Worm (Caenorhabditis elegans) whole organism, L1 larva: Measurements from ENCODE around the gene str-111.
A peak's percentile ranks its signal among the peaks of the same experiment; 100 is the strongest.

Experiments used
- C34B4.2 ChIP-seq: sonication (generic microtip); optimal IDR thresholded peaks from 2 replicates; lab custom pipeline; 2017; ENCODE audit warnings: mild to moderate bottlenecking, missing genetic modification characterization, missing compliant biosample characterization
- F16B12.6 ChIP-seq: fragments of 150-350 bp; optimal IDR thresholded peaks from 2 replicates; lab custom pipeline; 2014; ENCODE audit warnings: missing biosample characterization, missing genetic modification characterization
- aha-1 ChIP-seq: fragments of 150-350 bp; optimal IDR thresholded peaks from 2 replicates; lab custom pipeline; 2014; ENCODE audit warnings: missing biosample characterization, missing genetic modification characterization
- aly-2 ChIP-seq: fragments of 150-350 bp; optimal IDR thresholded peaks from 2 replicates; lab custom pipeline; 2014; ENCODE audit warnings: missing biosample characterization, missing genetic modification characterization
- blmp-1 ChIP-seq: fragments of 150-350 bp; optimal IDR thresholded peaks from 2 replicates; lab custom pipeline; 2014; ENCODE audit warnings: missing biosample characterization, missing genetic modification characterization
- ceh-63 ChIP-seq: fragments of 200-800 bp; sonication (Bioruptor generic); optimal IDR thresholded peaks from 2 replicates; lab custom pipeline; 2018; ENCODE audit warnings: mild to moderate bottlenecking, missing genetic modification characterization, missing compliant biosample characterization
- ceh-8 ChIP-seq: fragments of 200-800 bp; sonication (Bioruptor generic); optimal IDR thresholded peaks from 2 replicates; lab custom pipeline; 2018; ENCODE audit warnings: mild to moderate bottlenecking, missing genetic modification characterization, moderate library complexity, missing compliant biosample characterization
- ceh-82 ChIP-seq, 3 experiments: fragments of 150-350 bp in 1 of 3; sonication (generic microtip) in 2 of 3; optimal IDR thresholded peaks; 2 replicates each; lab custom pipeline; 2014 to 2017; ENCODE audit warnings: missing biosample characterization in 3 of 3, missing genetic modification characterization in 3 of 3
- dsc-1 ChIP-seq: sonication (generic microtip); optimal IDR thresholded peaks from 2 replicates; lab custom pipeline; 2016; ENCODE audit warnings: mild to moderate bottlenecking, missing genetic modification characterization, missing compliant biosample characterization
- efl-1 ChIP-seq, 4 experiments: fragments of 150-350 bp; optimal IDR thresholded peaks in 3 of 4; peaks in 1 of 4; 1 replicate in 1 of 4; 2 replicates in 3 of 4; lab custom pipeline; 2014; ENCODE audit warnings: missing biosample characterization in 2 of 4, missing genetic modification characterization in 2 of 4, missing genetic modification reagents in 2 of 4
- egl-13 ChIP-seq: sonication (generic microtip); optimal IDR thresholded peaks from 2 replicates; lab custom pipeline; 2016; ENCODE audit warnings: missing genotype, missing genetic modification reagents, missing genetic modification characterization, missing compliant biosample characterization
- elt-3 ChIP-seq, 6 experiments: fragments of 150-350 bp in 1 of 6; sonication (generic microtip); optimal IDR thresholded peaks; 2 replicates each; lab custom pipeline; 2017 to 2018; ENCODE audit warnings: missing biosample characterization in 6 of 6, missing genetic modification characterization in 6 of 6, inconsistent platforms in 1 of 6
- fkh-4 ChIP-seq: sonication (generic microtip); optimal IDR thresholded peaks from 2 replicates; lab custom pipeline; 2016; ENCODE audit warnings: missing compliant biosample characterization, missing genetic modification characterization, borderline replicate concordance
- fkh-8 ChIP-seq: sonication (generic microtip); optimal IDR thresholded peaks from 2 replicates; lab custom pipeline; 2016; ENCODE audit warnings: mild to moderate bottlenecking, missing genetic modification characterization, missing compliant biosample characterization
- fos-1 ChIP-seq: fragments of 150-350 bp; optimal IDR thresholded peaks from 2 replicates; lab custom pipeline; 2014; ENCODE audit warnings: missing biosample characterization, missing genetic modification characterization
- grh-1 ChIP-seq: fragments of 200-800 bp; sonication (Bioruptor generic); IDR thresholded peaks from 2 replicates; pipeline ENCODE4 v1.3.6; 2022; ENCODE audit warnings: missing genetic modification reagents, missing genetic modification characterization, missing compliant biosample characterization
- hlh-17 ChIP-seq: fragments of 200-800 bp; sonication (Bioruptor generic); optimal IDR thresholded peaks from 2 replicates; lab custom pipeline; 2018; ENCODE audit warnings: missing genetic modification characterization, mild to moderate bottlenecking, missing compliant biosample characterization, moderate library complexity, borderline replicate concordance
- hpl-2 ChIP-seq: fragments of 150-350 bp; optimal IDR thresholded peaks from 2 replicates; lab custom pipeline; 2014; ENCODE audit warnings: missing biosample characterization, missing genetic modification reagents, missing genetic modification characterization
- lin-15B ChIP-seq: fragments of 150-350 bp; sonication (generic microtip); optimal IDR thresholded peaks from 3 replicates; lab custom pipeline; 2014; ENCODE audit warnings: missing biosample characterization, missing genetic modification characterization
- lin-35 ChIP-seq, 2 experiments: fragments of 150-350 bp; optimal IDR thresholded peaks; 2 replicates each; lab custom pipeline; 2014; ENCODE audit warnings: missing biosample characterization in 2 of 2, missing genetic modification characterization in 2 of 2, missing genetic modification reagents in 2 of 2
- lin-39 ChIP-seq: fragments of 150-350 bp; optimal IDR thresholded peaks from 2 replicates; lab custom pipeline; 2014; ENCODE audit warnings: missing biosample characterization, missing genetic modification reagents, missing genetic modification characterization
- lir-3 ChIP-seq: sonication (generic microtip); optimal IDR thresholded peaks from 2 replicates; lab custom pipeline; 2016; ENCODE audit warnings: mild to moderate bottlenecking, missing genetic modification characterization, moderate library complexity, missing compliant biosample characterization; ENCODE audit not compliant: poor library complexity
- mab-9 ChIP-seq: fragments of 200-800 bp; sonication (Bioruptor generic); IDR thresholded peaks from 2 replicates; pipeline ENCODE4 v1.3.6; 2022; ENCODE audit warnings: missing genetic modification reagents, missing genetic modification characterization, missing compliant biosample characterization
- mep-1 ChIP-seq: fragments of 150-350 bp; optimal IDR thresholded peaks from 2 replicates; lab custom pipeline; 2014; ENCODE audit warnings: missing biosample characterization, missing genetic modification characterization
- nhr-11 ChIP-seq: fragments of 150-350 bp; optimal IDR thresholded peaks from 2 replicates; lab custom pipeline; 2014; ENCODE audit warnings: missing biosample characterization, missing genetic modification characterization
- nhr-237 ChIP-seq: fragments of 150-350 bp; optimal IDR thresholded peaks from 2 replicates; lab custom pipeline; 2014; ENCODE audit warnings: missing biosample characterization, missing genetic modification characterization
- nhr-47 ChIP-seq: sonication (generic microtip); optimal IDR thresholded peaks from 2 replicates; lab custom pipeline; 2016; ENCODE audit warnings: mild to moderate bottlenecking, missing genetic modification characterization, moderate library complexity, missing compliant biosample characterization
- nhr-76 ChIP-seq: sonication (generic microtip); optimal IDR thresholded peaks from 2 replicates; lab custom pipeline; 2017; ENCODE audit warnings: missing biosample characterization, missing genetic modification characterization
- nhr-77 ChIP-seq: fragments of 150-350 bp; optimal IDR thresholded peaks from 2 replicates; lab custom pipeline; 2014; ENCODE audit warnings: missing biosample characterization, missing genetic modification characterization
- nhr-85 ChIP-seq: sonication (generic microtip); peaks from one replicate; lab custom pipeline; 2016; ENCODE audit warnings: missing genetic modification characterization, inconsistent platforms, missing compliant biosample characterization
- pag-3 ChIP-seq: sonication (generic microtip); optimal IDR thresholded peaks from 2 replicates; lab custom pipeline; 2017; ENCODE audit warnings: missing genetic modification characterization, mild to moderate bottlenecking, missing compliant biosample characterization, antibody characterized with exemption, borderline replicate concordance; ENCODE audit not compliant: insufficient read depth
- pax-3 ChIP-seq: fragments of 200-800 bp; sonication (Bioruptor generic); optimal IDR thresholded peaks from 2 replicates; lab custom pipeline; 2018; ENCODE audit warnings: mild to moderate bottlenecking, missing genetic modification characterization, moderate library complexity, missing compliant biosample characterization
- unc-30 ChIP-seq: sonication (generic microtip); optimal IDR thresholded peaks from 2 replicates; lab custom pipeline; 2017; ENCODE audit warnings: missing biosample characterization, missing genetic modification characterization
- unc-62 ChIP-seq: fragments of 150-350 bp; optimal IDR thresholded peaks from 2 replicates; lab custom pipeline; 2014; ENCODE audit warnings: missing biosample characterization, missing genetic modification reagents, missing genetic modification characterization
- xbp-1 ChIP-seq: sonication (generic microtip); optimal IDR thresholded peaks from 2 replicates; lab custom pipeline; 2016; ENCODE audit warnings: missing genetic modification characterization, missing compliant biosample characterization
- zag-1 ChIP-seq: fragments of 150-350 bp; optimal IDR thresholded peaks from 2 replicates; lab custom pipeline; 2014; ENCODE audit warnings: missing biosample characterization, missing genetic modification characterization
- zip-4 ChIP-seq: fragments of 200-800 bp; sonication (Bioruptor generic); optimal IDR thresholded peaks from 2 replicates; lab custom pipeline; 2018; ENCODE audit warnings: mild to moderate bottlenecking, missing genetic modification characterization, moderate library complexity, missing compliant biosample characterization

The str-111 gene

ce11 chrV:16211713-16212112, 42.8 kb upstream of the str-111 start:
- peak; percentile 46 for TF ChIP-seq nhr-85 (tag; lab: Kevin White, UChicago)
- TF ChIP-seq elt-3 (tag; optimal IDR thresholded peaks at IDR 0.05; lab: Kevin White, UChicago), result peak in 4 of 6 experiments; percentile 30 to 88 (median 60)
- peak; percentile 54 for TF ChIP-seq blmp-1 (tag; lab: Kevin White, UChicago)
- no peak for TF ChIP-seq egl-13 (tag; lab: Kevin White, UChicago)

- no peak for TF ChIP-seq elt-3 (tag; optimal IDR thresholded peaks at IDR 0.05; lab: Kevin White, UChicago)
- no peak for TF ChIP-seq mab-9
- no peak for TF ChIP-seq C34B4.2
- no peak for TF ChIP-seq lir-3 (tag; lab: Kevin White, UChicago)
- TF ChIP-seq hlh-17 (GFP tag; lab: Kevin White, UChicago), result no peak
- no peak for TF ChIP-seq xbp-1 (tag; lab: Kevin White, UChicago)
These were observed 41.5 kb upstream of the str-111 start, which contains the start of gene F11A5.16 for ce11 chrV:16210257-16211002. Gene F11A5.16, plus strand, starts transcription at chrV:16210952.

- no peak for TF ChIP-seq efl-1 (optimal IDR thresholded peaks at IDR 0.05; lab: Kevin White, UChicago)
- TF ChIP-seq efl-1 (GFP tag; optimal IDR thresholded peaks at IDR 0.05 in 1 of 2; lab: Kevin White, UChicago), result no peak
- no peak for TF ChIP-seq grh-1 (GFP tag; lab: Robert Waterston, UW)
- no peak for TF ChIP-seq nhr-237 (tag; lab: Kevin White, UChicago)
- TF ChIP-seq mep-1 (tag; lab: Kevin White, UChicago), result no peak
- no peak for TF ChIP-seq nhr-47 (tag; lab: Kevin White, UChicago)
- no peak for TF ChIP-seq F16B12.6 (tag; lab: Kevin White, UChicago)
- no peak for TF ChIP-seq unc-30
- no peak for TF ChIP-seq nhr-76 (tag; lab: Kevin White, UChicago)
- TF ChIP-seq, all 84 proteins: peak for 0
These were observed 40.9 kb upstream of the str-111 start, which contains the start of gene oac-15 for ce11 chrV:16209837-16210236. Gene oac-15, minus strand, starts transcription at chrV:16209937.

ce11 chrV:16204888-16205287, 36.0 kb upstream of the str-111 start, which contains the start of gene irld-26:
Gene irld-26, plus strand, starts transcription at chrV:16205188.
- no peak for TF ChIP-seq grh-1 (GFP tag; lab: Robert Waterston, UW)
- no peak for TF ChIP-seq egl-13 (tag; lab: Kevin White, UChicago)
- TF ChIP-seq aly-2 (tag; lab: Kevin White, UChicago), result no peak
- TF ChIP-seq fkh-8 (tag; lab: Kevin White, UChicago), result no peak
- no peak for TF ChIP-seq lin-35 (GFP tag; optimal IDR thresholded peaks at IDR 0.05; lab: Kevin White, UChicago)
- no peak for TF ChIP-seq hpl-2 (GFP tag; lab: Kevin White, UChicago)
- TF ChIP-seq pag-3 (tag; lab: Kevin White, UChicago), result no peak

DNA sequence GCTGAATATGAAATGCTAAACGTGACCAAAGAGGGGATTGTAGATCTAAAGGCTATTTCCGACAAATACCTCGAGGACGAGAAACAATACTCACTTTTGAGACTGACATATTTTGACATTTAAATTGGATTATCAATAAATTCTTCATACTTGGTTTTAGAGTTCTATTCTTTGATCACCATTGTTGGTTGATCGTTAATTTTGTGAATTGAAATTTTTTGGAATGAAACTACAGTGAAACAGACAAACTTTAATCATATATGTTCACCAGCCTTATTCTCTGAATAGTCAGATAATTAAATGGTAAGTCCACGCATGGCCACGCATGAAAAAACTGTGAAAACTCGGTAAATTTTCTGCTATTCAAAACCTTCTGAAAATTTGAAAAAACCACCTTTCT, 33.7 kb upstream of the str-111 start, which contains the start of gene F11A5.18:
TSS of gene F11A5.18 (plus strand) at position 301 of the 400 bp plus-strand sequence.
- no peak for TF ChIP-seq ceh-82 (tag; optimal IDR thresholded peaks at IDR 0.05; lab: Kevin White, UChicago)
- no peak for TF ChIP-seq lin-15B (tag; lab: Kevin White, UChicago)
- no peak for TF ChIP-seq aly-2 (tag; lab: Kevin White, UChicago)
- TF ChIP-seq fos-1, result no peak
- TF ChIP-seq pax-3 (tag; lab: Kevin White, UChicago), result no peak
- TF ChIP-seq aha-1, result no peak
- no peak for TF ChIP-seq zip-4 (GFP tag; lab: Kevin White, UChicago)
- TF ChIP-seq ceh-8, result no peak

DNA sequence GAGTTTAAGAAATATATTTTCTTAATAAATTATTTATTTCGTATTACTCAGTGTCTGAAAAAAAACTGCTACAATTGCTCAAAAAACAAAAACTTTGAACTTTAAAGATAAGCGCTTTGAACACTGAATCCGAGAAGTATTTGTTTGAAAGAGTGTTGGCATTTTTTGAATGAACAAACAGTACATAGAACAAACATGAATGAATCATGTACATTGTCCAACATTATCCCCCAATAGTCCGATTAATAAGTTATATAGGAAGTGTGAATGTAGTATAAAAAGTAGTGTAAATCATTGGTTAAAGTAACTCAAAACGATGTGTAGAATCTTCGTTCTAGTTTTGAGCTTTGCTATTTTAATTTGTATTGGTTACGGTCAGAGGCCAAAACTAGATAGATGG, 32.8 kb upstream of the str-111 start, which contains the start of gene F11A5.17:
TSS of gene F11A5.17 (plus strand) at position 301 of the 400 bp plus-strand sequence.
- no peak for TF ChIP-seq nhr-77
- no peak for TF ChIP-seq dsc-1
- TF ChIP-seq fos-1, result no peak
- no peak for TF ChIP-seq ceh-63
- no peak for TF ChIP-seq nhr-11
- TF ChIP-seq nhr-237 (tag; lab: Kevin White, UChicago), result no peak
- no peak for TF ChIP-seq unc-62 (GFP tag; lab: Kevin White, UChicago)
- TF ChIP-seq zag-1 (tag; lab: Kevin White, UChicago), result no peak
- TF ChIP-seq lin-15B (tag; lab: Kevin White, UChicago), result no peak
- TF ChIP-seq zip-4 (GFP tag; lab: Kevin White, UChicago), result no peak
- no peak for TF ChIP-seq lin-39
- TF ChIP-seq fkh-4, result no peak
